Worm (Caenorhabditis elegans) whole organism, mixed stage, embryonic: ENCODE measurements around the gene atf-6.

Experiments used
- M03D4.4 ChIP-seq: sonication (generic microtip); optimal IDR thresholded peaks from 2 replicates; lab custom pipeline; 2017; ENCODE audit warnings: mild to moderate bottlenecking, missing genetic modification characterization, missing compliant biosample characterization
- blmp-1 ChIP-seq: fragments of 150-350 bp; optimal IDR thresholded peaks from 2 replicates; lab custom pipeline; 2014; ENCODE audit warnings: missing biosample characterization, missing genetic modification characterization
- ces-1 ChIP-seq: fragments of 150-350 bp; optimal IDR thresholded peaks from 2 replicates; lab custom pipeline; 2014; ENCODE audit warnings: missing biosample characterization, missing genetic modification reagents, missing genetic modification characterization
- elt-1 ChIP-seq: sonication (generic microtip); optimal IDR thresholded peaks from 2 replicates; lab custom pipeline; 2017; ENCODE audit warnings: missing genetic modification characterization, mild to moderate bottlenecking, missing compliant biosample characterization, antibody characterized with exemption, moderate library complexity, borderline replicate concordance; ENCODE audit not compliant: insufficient read depth
- elt-3 ChIP-seq: fragments of 150-350 bp; optimal IDR thresholded peaks from 2 replicates; lab custom pipeline; 2014; ENCODE audit warnings: missing biosample characterization, missing genetic modification characterization
- hlh-1 ChIP-seq: fragments of 150-350 bp; optimal IDR thresholded peaks from 2 replicates; lab custom pipeline; 2014; ENCODE audit warnings: missing biosample characterization, missing genetic modification reagents, missing genetic modification characterization
- mab-5 ChIP-seq: fragments of 150-350 bp; optimal IDR thresholded peaks from 2 replicates; lab custom pipeline; 2014; ENCODE audit warnings: missing biosample characterization, missing genetic modification characterization
- nhr-237 ChIP-seq: fragments of 150-350 bp; optimal IDR thresholded peaks from 2 replicates; lab custom pipeline; 2014; ENCODE audit warnings: missing biosample characterization, missing genetic modification characterization
- nhr-76 ChIP-seq: sonication (generic microtip); optimal IDR thresholded peaks from 2 replicates; lab custom pipeline; 2017; ENCODE audit warnings: missing biosample characterization, missing genetic modification characterization
- sem-2 ChIP-seq: fragments of 200-800 bp; sonication (Bioruptor generic); optimal IDR thresholded peaks from 2 replicates; lab custom pipeline; 2018; ENCODE audit warnings: mild to moderate bottlenecking, missing genetic modification characterization, missing compliant biosample characterization
- snpc-4 ChIP-seq: fragments of 150-350 bp; optimal IDR thresholded peaks from 2 replicates; lab custom pipeline; 2014; ENCODE audit warnings: missing biosample characterization, missing genetic modification characterization
- unc-39 ChIP-seq: fragments of 150-350 bp; optimal IDR thresholded peaks from 2 replicates; lab custom pipeline; 2014; ENCODE audit warnings: missing biosample characterization, missing genetic modification characterization
- unc-62 ChIP-seq: fragments of 150-350 bp; optimal IDR thresholded peaks from 2 replicates; lab custom pipeline; 2014; ENCODE audit warnings: missing biosample characterization, missing genetic modification reagents, missing genetic modification characterization

- TF ChIP-seq unc-62 (GFP tag; lab: Kevin White, UChicago), result no peak
- no peak for TF ChIP-seq ces-1 (GFP tag; lab: Kevin White, UChicago)
- no peak for TF ChIP-seq blmp-1 (tag; lab: Kevin White, UChicago)
- TF ChIP-seq mab-5 (tag; lab: Kevin White, UChicago), result no peak
- TF ChIP-seq unc-39 (tag; lab: Kevin White, UChicago), result no peak
- TF ChIP-seq nhr-237 (tag; lab: Kevin White, UChicago), result no peak
- no peak for TF ChIP-seq elt-3 (tag; lab: Kevin White, UChicago)
- TF ChIP-seq snpc-4, result no peak
- TF ChIP-seq elt-1 (tag; lab: Kevin White, UChicago), result no peak
- no peak for TF ChIP-seq M03D4.4 (tag; lab: Kevin White, UChicago)
- no peak for TF ChIP-seq nhr-76
- no peak for TF ChIP-seq hlh-1
- TF ChIP-seq sem-2 (GFP tag; lab: Kevin White, UChicago), result no peak
Measured at ce11 chrX:12518982-12519381, 38.2 kb downstream of the atf-6 start.
